Fruit fly (Drosophila melanogaster) whole organism, prepupa: Measurements from ENCODE around the gene CG14285.

Source experiments
- CG10669 ChIP-seq: fragments of 200-800 bp; sonication (Bioruptor generic); optimal IDR thresholded peaks from 3 replicates; lab custom pipeline; 2018; ENCODE audit warnings: missing biosample characterization, mild to moderate bottlenecking, missing genetic modification characterization, moderate library complexity
- CG11294 ChIP-seq: fragments of 200-800 bp; sonication (Bioruptor generic); IDR thresholded peaks from 2 replicates; pipeline ENCODE4 v1.3.6; 2022; ENCODE audit warnings: missing biosample characterization, missing genetic modification characterization
- CG11762 ChIP-seq: fragments of 200-800 bp; sonication (Bioruptor generic); optimal IDR thresholded peaks from 3 replicates; lab custom pipeline; 2016; ENCODE audit warnings: missing biosample characterization, missing genetic modification characterization; ENCODE audit not compliant: insufficient read depth
- CG11902 ChIP-seq: fragments of 200-800 bp; sonication (Bioruptor generic); optimal IDR thresholded peaks from 3 replicates; lab custom pipeline; 2016; ENCODE audit warnings: missing biosample characterization, missing genetic modification characterization
- CG15336 ChIP-seq: fragments of 200-800 bp; sonication (Bioruptor generic); IDR thresholded peaks from 2 replicates; pipeline ENCODE4 v1.3.6; 2022; ENCODE audit warnings: missing biosample characterization, missing genetic modification characterization
- CG34406 ChIP-seq: fragments of 200-800 bp; sonication (Bioruptor generic); optimal IDR thresholded peaks from 3 replicates; lab custom pipeline; 2016; ENCODE audit warnings: missing biosample characterization, missing genetic modification characterization
- CG4318 ChIP-seq: fragments of 200-800 bp; sonication (Bioruptor generic); optimal IDR thresholded peaks from 3 replicates; lab custom pipeline; 2017; ENCODE audit warnings: missing biosample characterization, mild to moderate bottlenecking, missing genetic modification characterization
- CG6276 ChIP-seq: fragments of 200-800 bp; sonication (Bioruptor generic); optimal IDR thresholded peaks from 2 replicates; lab custom pipeline; 2017; ENCODE audit warnings: missing biosample characterization, mild to moderate bottlenecking, missing genetic modification characterization
- CG7368 ChIP-seq: fragments of 200-800 bp; sonication (Bioruptor generic); optimal IDR thresholded peaks from 3 replicates; lab custom pipeline; 2016; ENCODE audit warnings: missing biosample characterization, missing genetic modification characterization
- CG8319 ChIP-seq: fragments of 200-800 bp; sonication (Bioruptor generic); optimal IDR thresholded peaks from 3 replicates; lab custom pipeline; 2016; ENCODE audit warnings: missing biosample characterization, missing genetic modification characterization
- Eip75B ChIP-seq: fragments of 200-800 bp; sonication (Bioruptor generic); optimal IDR thresholded peaks from 3 replicates; lab custom pipeline; 2016; ENCODE audit warnings: missing biosample characterization, missing genetic modification characterization
- Ets96B ChIP-seq: fragments of 200-800 bp; optimal IDR thresholded peaks from 2 replicates; lab custom pipeline; 2019; ENCODE audit warnings: missing biosample characterization, mild to moderate bottlenecking, missing genetic modification characterization, moderate library complexity
- Gug ChIP-seq: fragments of 200-800 bp; sonication (Bioruptor generic); IDR thresholded peaks from 2 replicates; pipeline ENCODE4 v1.3.6; 2022; ENCODE audit warnings: missing biosample characterization, missing genetic modification characterization
- Hr38 ChIP-seq: sonication (Bioruptor generic); optimal IDR thresholded peaks from 2 replicates; lab custom pipeline; 2016; ENCODE audit warnings: missing biosample characterization, missing genetic modification characterization
- Hr39 ChIP-seq: fragments of 200-800 bp; sonication (Bioruptor generic); optimal IDR thresholded peaks from 2 replicates; lab custom pipeline; 2016; ENCODE audit warnings: missing biosample characterization, missing genetic modification characterization
- Hr4 ChIP-seq: fragments of 200-800 bp; sonication (Bioruptor generic); optimal IDR thresholded peaks from 3 replicates; lab custom pipeline; 2016; ENCODE audit warnings: missing biosample characterization, missing genetic modification characterization
- Lpt ChIP-seq: fragments of 200-800 bp; sonication (Bioruptor generic); optimal IDR thresholded peaks from 3 replicates; lab custom pipeline; 2016; ENCODE audit warnings: missing biosample characterization, missing genetic modification characterization
- Met ChIP-seq: fragments of 200-800 bp; sonication (Bioruptor generic); optimal IDR thresholded peaks from 3 replicates; lab custom pipeline; 2016; ENCODE audit warnings: missing biosample characterization, missing genetic modification characterization
- OdsH ChIP-seq: fragments of 200-800 bp; sonication (Bioruptor generic); optimal IDR thresholded peaks from 3 replicates; lab custom pipeline; 2016; ENCODE audit warnings: missing biosample characterization, missing genetic modification characterization
- Smox ChIP-seq: fragments of 200-800 bp; sonication (Bioruptor generic); optimal IDR thresholded peaks from 3 replicates; lab custom pipeline; 2016; ENCODE audit warnings: missing biosample characterization, missing genetic modification characterization
- Sox102F ChIP-seq: fragments of 200-800 bp; sonication (Bioruptor generic); optimal IDR thresholded peaks from 2 replicates; lab custom pipeline; 2016; ENCODE audit warnings: missing biosample characterization, mild to moderate bottlenecking, missing genetic modification characterization
- Sox14 ChIP-seq: fragments of 200-800 bp; sonication (Bioruptor generic); optimal IDR thresholded peaks from 3 replicates; lab custom pipeline; 2016; ENCODE audit warnings: missing biosample characterization, missing genetic modification characterization
- Sox15 ChIP-seq: fragments of 200-800 bp; sonication (Bioruptor generic); optimal IDR thresholded peaks from 3 replicates; lab custom pipeline; 2016; ENCODE audit warnings: missing biosample characterization, missing genetic modification characterization
- acj6 ChIP-seq: fragments of 200-800 bp; sonication (Bioruptor generic); optimal IDR thresholded peaks from 3 replicates; lab custom pipeline; 2016; ENCODE audit warnings: missing biosample characterization, missing genetic modification characterization
- cyc ChIP-seq: fragments of 200-800 bp; sonication (Bioruptor generic); optimal IDR thresholded peaks from 3 replicates; lab custom pipeline; 2016; ENCODE audit warnings: missing biosample characterization, missing genetic modification characterization
- dsx ChIP-seq: fragments of 200-800 bp; optimal IDR thresholded peaks from 3 replicates; lab custom pipeline; 2019; ENCODE audit warnings: missing biosample characterization, mild to moderate bottlenecking, missing genetic modification characterization, moderate library complexity; ENCODE audit not compliant: poor library complexity, severe bottlenecking
- eg ChIP-seq: fragments of 200-800 bp; sonication (Bioruptor generic); IDR thresholded peaks from 3 replicates; pipeline ENCODE4 v1.3.6; 2022; ENCODE audit warnings: missing biosample characterization, missing genetic modification characterization
- fd59A ChIP-seq: fragments of 200-800 bp; sonication (Bioruptor generic); optimal IDR thresholded peaks from 2 replicates; lab custom pipeline; 2017; ENCODE audit warnings: missing biosample characterization, mild to moderate bottlenecking, missing genetic modification characterization, missing genetic modification reagents
- fkh ChIP-seq: fragments of 200-800 bp; sonication (Bioruptor generic); optimal IDR thresholded peaks from 3 replicates; lab custom pipeline; 2017; ENCODE audit warnings: missing biosample characterization, mild to moderate bottlenecking, missing genetic modification characterization, moderate library complexity
- net ChIP-seq: fragments of 200-800 bp; sonication (Bioruptor generic); optimal IDR thresholded peaks from 3 replicates; lab custom pipeline; 2016; ENCODE audit warnings: missing biosample characterization, missing genetic modification characterization
- salr ChIP-seq, 2 experiments: fragments of 200-800 bp; sonication (Bioruptor generic); optimal IDR thresholded peaks; 3 replicates each; lab custom pipeline; 2016 to 2018; ENCODE audit warnings: missing biosample characterization in 2 of 2, missing genetic modification characterization in 2 of 2, mild to moderate bottlenecking in 1 of 2
- ss ChIP-seq, 2 experiments: fragments of 200-800 bp; sonication (Bioruptor generic); optimal IDR thresholded peaks; 2 replicates in 1 of 2; 3 replicates in 1 of 2; lab custom pipeline; 2017 to 2018; ENCODE audit warnings: mild to moderate bottlenecking in 2 of 2, missing biosample characterization in 2 of 2, missing genetic modification characterization in 2 of 2, moderate library complexity in 1 of 2
- svp ChIP-seq: fragments of 200-800 bp; sonication (Bioruptor generic); peaks from one replicate; lab custom pipeline; 2016; ENCODE audit warnings: missing biosample characterization, missing genetic modification characterization
- topi ChIP-seq: fragments of 200-800 bp; sonication (Bioruptor generic); optimal IDR thresholded peaks from 3 replicates; lab custom pipeline; 2016; ENCODE audit warnings: missing biosample characterization, missing genetic modification characterization

CG14285 gene

DNA sequence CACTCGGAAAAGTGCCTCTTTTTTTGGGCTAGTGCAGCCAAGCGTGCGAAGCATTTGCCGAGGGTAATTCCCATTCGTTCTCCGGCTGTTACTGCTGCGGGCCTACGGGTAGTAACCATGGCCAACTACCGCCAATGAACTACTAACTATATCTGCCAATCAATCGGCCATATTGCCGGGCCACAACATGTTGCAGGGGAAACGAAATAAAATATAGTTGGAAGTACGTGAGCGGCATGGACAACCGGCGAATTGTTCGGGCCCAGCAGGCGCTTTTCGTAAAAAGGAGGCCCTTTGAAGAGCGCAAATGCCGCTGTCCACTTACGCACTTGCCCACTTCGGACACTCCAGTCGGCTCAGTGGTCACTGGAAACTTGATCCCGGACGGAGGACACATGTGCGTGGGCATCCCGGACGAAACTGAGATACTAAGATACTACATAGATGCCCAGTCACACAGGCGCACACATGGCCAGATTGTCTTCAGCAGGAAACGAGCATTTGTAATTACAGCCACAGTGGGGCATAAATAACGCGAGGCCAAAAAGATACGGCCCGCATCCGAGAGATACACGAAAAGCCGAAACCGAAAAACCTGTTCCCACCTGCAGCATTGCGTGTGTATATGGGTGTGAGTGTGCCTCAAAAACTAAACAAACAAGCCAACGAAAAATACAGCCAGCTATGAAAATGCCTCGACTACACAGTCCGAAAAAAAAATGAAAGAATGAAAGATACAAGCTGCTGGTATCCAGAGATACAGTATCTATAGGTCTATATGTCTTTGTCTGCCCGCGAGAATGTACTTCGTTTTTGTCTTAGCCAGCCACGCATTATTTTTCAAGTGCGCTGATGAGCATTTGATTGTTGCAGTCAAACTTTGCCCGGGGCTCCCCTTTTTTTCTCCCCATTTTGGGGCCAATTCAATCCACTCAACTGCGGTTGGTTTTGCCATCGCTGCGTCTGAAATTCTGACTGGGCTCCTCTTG, 37.2 kb upstream of the CG14285 start (continued):
- TF ChIP-seq Sox14 (GFP tag; lab: Kevin White, UChicago) (peak; percentile 53), topi (peak; percentile 38), CG34406 (GFP tag; lab: Kevin White, UChicago) (peak; percentile 13), fd59A (GFP tag; lab: Kevin White, UChicago) (peak; percentile 19), CG8319 (GFP tag; lab: Kevin White, UChicago) (no peak), CG11902 (GFP tag; lab: Kevin White, UChicago) (peak; percentile 16), Eip75B (GFP tag; lab: Kevin White, UChicago) (no peak), Hr4 (GFP tag; lab: Kevin White, UChicago) (peak; percentile 47), Hr39 (GFP tag; lab: Kevin White, UChicago) (no peak), Sox102F (GFP tag; lab: Kevin White, UChicago) (no peak), Sox15 (GFP tag; lab: Kevin White, UChicago) (peak; percentile 7), svp (GFP tag; lab: Kevin White, UChicago) (peak; percentile 16), Hr38 (GFP tag; lab: Kevin White, UChicago) (no peak), Gug (GFP tag; lab: Robert Waterston, UW) (no peak), CG7368 (GFP tag; lab: Kevin White, UChicago) (peak; percentile 32), dsx (GFP tag; lab: Kevin White, UChicago) (no peak), CG4318 (GFP tag; lab: Kevin White, UChicago) (peak; percentile 25), Ets96B (tag; lab: Kevin White, UChicago) (no peak), CG11294 (GFP tag; lab: Robert Waterston, UW) (no peak), eg (GFP tag; lab: Robert Waterston, UW) (peak; percentile 37; the same call in 2 of the 3 replicates), CG10669 (GFP tag; lab: Kevin White, UChicago) (peak; percentile 41), salr (GFP tag; optimal IDR thresholded peaks at IDR 0.05; lab: Kevin White, UChicago) (no peak), Lpt (peak; percentile 68), ss (GFP tag; optimal IDR thresholded peaks at IDR 0.05; lab: Kevin White, UChicago) (no peak), net (GFP tag; lab: Kevin White, UChicago) (peak; percentile 60), CG6276 (peak; percentile 39), CG11762 (no peak)

- no peak for TF ChIP-seq acj6 (GFP tag; lab: Kevin White, UChicago)
- peak in 1 of 2 experiments; percentile 91 for TF ChIP-seq ss (GFP tag; optimal IDR thresholded peaks at IDR 0.05; lab: Kevin White, UChicago)
These were observed 35.7 kb upstream of the CG14285 start for dm6 chr3R:18988957-18989818.

- TF ChIP-seq Met (GFP tag; lab: Kevin White, UChicago) (no peak), Hr39 (GFP tag; lab: Kevin White, UChicago) (no peak), fkh (GFP tag; lab: Kevin White, UChicago) (no peak), CG15336 (no peak), cyc (GFP tag; lab: Kevin White, UChicago) (no peak), eg (GFP tag; lab: Robert Waterston, UW) (no peak), Gug (GFP tag; lab: Robert Waterston, UW) (no peak), Smox (GFP tag; lab: Kevin White, UChicago) (no peak), net (GFP tag; lab: Kevin White, UChicago) (no peak), CG11294 (GFP tag; lab: Robert Waterston, UW) (no peak), OdsH (no peak)
These were observed 35.1 kb upstream of the CG14285 start for dm6 chr3R:18989819-18990137.
